Fruit fly (Drosophila melanogaster) whole organism, pupa: Measurements from ENCODE around the gene Mettl5.

ENCODE experiments used
- CG10348 ChIP-seq: fragments of 200-800 bp; sonication (Bioruptor generic); IDR thresholded peaks from 2 replicates; pipeline ENCODE4 v1.3.6; 2022; ENCODE audit warnings: missing biosample characterization, missing genetic modification characterization
- CG12605 ChIP-seq: fragments of 200-800 bp; sonication (Bioruptor generic); IDR thresholded peaks from 2 replicates; pipeline ENCODE4 v1.3.6; 2022; ENCODE audit warnings: missing biosample characterization, missing genetic modification characterization
- CG13204 ChIP-seq: fragments of 200-800 bp; sonication (Bioruptor generic); optimal IDR thresholded peaks from 2 replicates; lab custom pipeline; 2018; ENCODE audit warnings: missing biosample characterization, mild to moderate bottlenecking, missing genetic modification characterization, moderate library complexity
- CG14655 ChIP-seq: fragments of 200-800 bp; sonication (Bioruptor generic); optimal IDR thresholded peaks from 3 replicates; lab custom pipeline; 2017; ENCODE audit warnings: mild to moderate bottlenecking, missing biosample characterization, missing genetic modification reagents, missing genetic modification characterization
- CG15710 ChIP-seq: fragments of 200-800 bp; sonication (Bioruptor generic); optimal IDR thresholded peaks from 2 replicates; lab custom pipeline; 2018; ENCODE audit warnings: missing biosample characterization, mild to moderate bottlenecking, missing genetic modification characterization, moderate library complexity
- CG17806 ChIP-seq: fragments of 200-800 bp; sonication (Bioruptor generic); optimal IDR thresholded peaks from 2 replicates; lab custom pipeline; 2018; ENCODE audit warnings: missing biosample characterization, mild to moderate bottlenecking, missing genetic modification characterization, moderate library complexity
- CG32121 ChIP-seq: fragments of 200-800 bp; sonication (Bioruptor generic); IDR thresholded peaks from 2 replicates; pipeline ENCODE4 v1.3.6; 2022; ENCODE audit warnings: missing biosample characterization, missing genetic modification characterization
- CG34367 ChIP-seq: fragments of 200-800 bp; sonication (Bioruptor generic); optimal IDR thresholded peaks from 2 replicates; lab custom pipeline; 2018; ENCODE audit warnings: missing biosample characterization, mild to moderate bottlenecking, missing genetic modification characterization
- CG4496 ChIP-seq: fragments of 200-800 bp; sonication (Bioruptor generic); IDR thresholded peaks from 3 replicates; pipeline ENCODE4 v1.3.6; 2022; ENCODE audit warnings: missing biosample characterization, missing genetic modification characterization
- CG8159 ChIP-seq: fragments of 200-800 bp; sonication (Bioruptor generic); optimal IDR thresholded peaks from 3 replicates; lab custom pipeline; 2018; ENCODE audit warnings: missing biosample characterization, mild to moderate bottlenecking, missing genetic modification characterization, moderate library complexity
- CG8301 ChIP-seq: fragments of 200-800 bp; sonication (Bioruptor generic); optimal IDR thresholded peaks from 2 replicates; lab custom pipeline; 2018; ENCODE audit warnings: missing biosample characterization, mild to moderate bottlenecking, missing genetic modification characterization
- CG9948 ChIP-seq: fragments of 200-800 bp; sonication (Bioruptor generic); optimal IDR thresholded peaks from 2 replicates; lab custom pipeline; 2018; ENCODE audit warnings: missing biosample characterization, mild to moderate bottlenecking, missing genetic modification characterization, moderate library complexity
- D1 ChIP-seq: fragments of 200-800 bp; sonication (Bioruptor generic); optimal IDR thresholded peaks from 2 replicates; lab custom pipeline; 2018; ENCODE audit warnings: missing biosample characterization, mild to moderate bottlenecking, missing genetic modification characterization, moderate library complexity
- EcR ChIP-seq: fragments of 200-800 bp; sonication (Bioruptor generic); optimal IDR thresholded peaks from 3 replicates; lab custom pipeline; 2019; ENCODE audit warnings: missing biosample characterization, missing genetic modification characterization, mild to moderate bottlenecking, moderate library complexity, missing genetic modification reagents
- Ets98B ChIP-seq: fragments of 200-800 bp; sonication (Bioruptor generic); IDR thresholded peaks from 2 replicates; pipeline ENCODE4 v1.3.6; 2022; ENCODE audit warnings: missing biosample characterization, missing genetic modification characterization
- Pif1A ChIP-seq: fragments of 200-800 bp; sonication (Bioruptor generic); optimal IDR thresholded peaks from 3 replicates; lab custom pipeline; 2016; ENCODE audit warnings: missing biosample characterization, missing genetic modification characterization
- Pif1B ChIP-seq: fragments of 200-800 bp; sonication (Bioruptor generic); optimal IDR thresholded peaks from 3 replicates; lab custom pipeline; 2016; ENCODE audit warnings: missing biosample characterization, missing genetic modification characterization
- Snoo ChIP-seq: fragments of 200-800 bp; sonication (Bioruptor generic); optimal IDR thresholded peaks from 3 replicates; lab custom pipeline; 2017; ENCODE audit warnings: missing biosample characterization, mild to moderate bottlenecking, missing genetic modification characterization, inconsistent platforms
- fd96Ca ChIP-seq: fragments of 200-800 bp; sonication (Bioruptor generic); IDR thresholded peaks from 3 replicates; pipeline ENCODE4 v1.3.6; 2022; ENCODE audit warnings: missing biosample characterization, missing genetic modification characterization
- gl ChIP-seq: fragments of 200-800 bp; sonication (Bioruptor generic); optimal IDR thresholded peaks from 2 replicates; lab custom pipeline; 2018; ENCODE audit warnings: missing biosample characterization, mild to moderate bottlenecking, missing genetic modification characterization
- rn ChIP-seq: fragments of 200-800 bp; sonication (Bioruptor generic); IDR thresholded peaks from 2 replicates; pipeline ENCODE4 v1.3.6; 2022; ENCODE audit warnings: missing biosample characterization, missing genetic modification characterization

Gene Mettl5

DNA sequence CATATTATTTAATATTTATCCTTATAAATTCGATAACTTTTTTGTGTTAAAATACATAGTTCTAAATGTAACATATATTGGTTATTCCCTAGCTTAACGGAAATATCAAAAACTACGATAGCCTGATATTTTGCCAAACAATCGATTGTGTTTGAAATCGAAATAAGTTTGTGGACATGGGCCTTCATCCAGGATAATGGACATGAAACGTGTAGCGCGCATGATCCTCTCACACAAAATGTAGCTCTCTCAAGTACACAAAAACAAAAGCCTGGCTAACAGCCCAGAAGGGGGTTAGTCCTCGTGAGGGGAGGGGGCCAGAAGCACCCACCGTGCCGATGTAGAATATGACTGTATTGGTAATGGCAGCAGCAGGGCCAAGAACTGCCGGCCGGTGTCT lies 25.8 kb upstream of the Mettl5 start:
- TF ChIP-seq CG10348 (GFP tag; lab: Robert Waterston, UW) (no peak), CG8301 (no peak), Ets98B (no peak), CG13204 (no peak), D1 (tag; lab: Kevin White, UChicago) (no peak), Pif1A (no peak), CG17806 (tag; lab: Kevin White, UChicago) (no peak), CG34367 (no peak), EcR (GFP tag; lab: Kevin White, UChicago) (no peak), CG9948 (tag; lab: Kevin White, UChicago) (no peak)
- TF ChIP-seq, all 21 proteins: peak for 0

DNA sequence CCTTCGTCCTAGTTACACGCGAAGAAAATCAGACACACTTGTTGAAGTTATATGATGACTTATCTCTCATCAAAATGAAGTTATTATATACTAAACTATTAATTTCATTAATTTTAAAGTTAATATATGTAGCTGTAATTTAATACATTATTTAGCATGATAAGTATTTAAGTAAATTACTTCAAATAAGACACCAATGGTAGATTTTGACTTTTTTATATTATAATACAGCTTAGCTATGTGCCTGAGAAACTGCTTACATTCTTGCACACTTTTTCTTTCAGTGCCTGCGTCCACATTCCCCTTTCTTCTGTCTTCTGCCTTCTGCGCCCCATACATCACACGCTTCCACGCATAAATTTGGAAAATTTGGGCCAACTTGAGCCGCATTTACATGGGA lies 11.9 kb upstream of the Mettl5 start:
- TF ChIP-seq Snoo (tag; lab: Kevin White, UChicago) (no peak), CG14655 (GFP tag; lab: Kevin White, UChicago) (no peak), gl (tag; lab: Kevin White, UChicago) (no peak), Ets98B (no peak), CG8301 (no peak), Pif1B (no peak), CG4496 (GFP tag; lab: Robert Waterston, UW) (no peak), CG17806 (tag; lab: Kevin White, UChicago) (no peak)
- TF ChIP-seq, all 21 proteins: peak for 0

dm6 chr3L:19254715-19255428 lies 8.7 kb upstream of the Mettl5 start, which contains the start of the genes mRpL21 and rept:
Gene mRpL21, minus strand, starts transcription at chr3L:19255061.
Gene rept, plus strand, starts transcription at chr3L:19255340.
- no peak for TF ChIP-seq CG32121 (GFP tag; lab: Robert Waterston, UW)
- no peak for TF ChIP-seq CG8159 (tag; lab: Kevin White, UChicago)
- no peak for TF ChIP-seq EcR (GFP tag; lab: Kevin White, UChicago)
- TF ChIP-seq Pif1A: no peak
- TF ChIP-seq CG10348 (GFP tag; lab: Robert Waterston, UW): no peak
- no peak for TF ChIP-seq gl (tag; lab: Kevin White, UChicago)
- TF ChIP-seq fd96Ca (GFP tag; lab: Robert Waterston, UW): no peak
- TF ChIP-seq Ets98B: no peak; the same call in 1 of the 2 replicates
- TF ChIP-seq rn (GFP tag; lab: Robert Waterston, UW): no peak
- TF ChIP-seq CG15710: peak; percentile 56
- no peak for TF ChIP-seq CG13204
- TF ChIP-seq D1 (tag; lab: Kevin White, UChicago): peak; percentile 24
- peak; percentile 20 for TF ChIP-seq CG34367
- no peak for TF ChIP-seq CG8301
- TF ChIP-seq Snoo (tag; lab: Kevin White, UChicago): peak; percentile 34
- no peak for TF ChIP-seq CG12605 (GFP tag; lab: Robert Waterston, UW)
- no peak for TF ChIP-seq CG9948 (tag; lab: Kevin White, UChicago)
- no peak for TF ChIP-seq CG14655 (GFP tag; lab: Kevin White, UChicago)
- TF ChIP-seq CG17806 (tag; lab: Kevin White, UChicago): peak; percentile 13
- peak; percentile 55; the same call in 2 of the 3 replicates for TF ChIP-seq CG4496 (GFP tag; lab: Robert Waterston, UW)
- TF ChIP-seq Pif1B: no peak
- TF ChIP-seq, all 21 proteins: peak for 6

DNA sequence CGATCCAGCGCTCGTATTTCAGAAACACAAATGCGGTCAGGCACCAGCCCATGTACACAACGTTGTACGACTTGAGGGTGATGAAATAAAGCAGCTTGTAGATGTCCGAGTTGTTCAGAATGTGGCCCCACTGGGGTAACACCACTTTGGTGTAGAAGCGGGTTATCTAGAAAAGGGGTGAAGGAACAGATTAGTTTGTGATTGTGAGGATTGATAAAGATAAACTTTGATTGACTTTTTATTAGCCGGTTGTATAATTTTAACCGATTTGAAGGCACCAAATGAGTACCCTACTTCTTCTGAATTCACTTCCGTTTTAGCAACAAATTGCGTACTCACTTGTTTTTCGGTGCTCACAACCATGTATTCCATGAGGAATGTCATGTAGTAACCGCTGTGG lies 5.4 kb upstream of the Mettl5 start:
- TF ChIP-seq Pif1A: no peak
- TF ChIP-seq CG17806 (tag; lab: Kevin White, UChicago): no peak
- TF ChIP-seq CG34367: no peak
- no peak for TF ChIP-seq CG14655 (GFP tag; lab: Kevin White, UChicago)
- TF ChIP-seq rn (GFP tag; lab: Robert Waterston, UW): no peak
- no peak for TF ChIP-seq CG8159 (tag; lab: Kevin White, UChicago)
- no peak for TF ChIP-seq fd96Ca (GFP tag; lab: Robert Waterston, UW)
- no peak for TF ChIP-seq CG8301
- TF ChIP-seq CG13204: no peak
- TF ChIP-seq CG9948 (tag; lab: Kevin White, UChicago): no peak
- TF ChIP-seq CG12605 (GFP tag; lab: Robert Waterston, UW): no peak
- no peak for TF ChIP-seq CG32121 (GFP tag; lab: Robert Waterston, UW)
- no peak for TF ChIP-seq EcR (GFP tag; lab: Kevin White, UChicago)

- TF ChIP-seq Snoo (tag; lab: Kevin White, UChicago) (peak; percentile 12), EcR (GFP tag; lab: Kevin White, UChicago) (peak; percentile 96), CG14655 (GFP tag; lab: Kevin White, UChicago) (no peak)
Observed at dm6 chr3L:19260278-19260803, 3.2 kb upstream of the Mettl5 start, which contains the start of gene nes. Gene nes, minus strand, starts transcription at chr3L:19260679.

DNA sequence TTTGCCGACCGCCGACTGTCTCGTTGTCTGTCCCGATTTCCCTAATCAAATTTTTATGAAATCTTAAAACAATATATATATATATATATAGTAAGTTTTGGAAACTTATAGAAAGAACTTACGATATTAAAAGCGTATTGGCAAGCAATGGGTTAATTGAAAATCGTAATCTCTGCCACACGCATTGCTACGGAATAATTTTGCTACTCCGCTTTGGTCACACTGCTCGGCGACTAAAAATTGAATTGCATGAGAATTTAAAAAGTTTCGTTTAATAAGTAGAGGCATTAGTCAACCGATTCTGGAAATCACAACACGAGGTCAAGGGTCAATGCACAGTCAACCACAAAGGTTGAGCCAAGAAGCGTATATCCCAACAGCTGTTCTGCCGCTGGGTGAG lies 2.4 kb upstream of the Mettl5 start, which contains the start of gene Bet1:
Gene Bet1 (plus strand): TSS at position 182 of the 400 bp plus-strand sequence.
- TF ChIP-seq fd96Ca (GFP tag; lab: Robert Waterston, UW): peak; percentile 50; the same call in 1 of the 3 replicates
- no peak for TF ChIP-seq EcR (GFP tag; lab: Kevin White, UChicago)
- TF ChIP-seq CG4496 (GFP tag; lab: Robert Waterston, UW): 0 out of 3 replicates have a peak, but pooled peaks have one; percentile 34
